Worm (Caenorhabditis elegans): Measurements from ENCODE around the gene str-175.

DNA sequence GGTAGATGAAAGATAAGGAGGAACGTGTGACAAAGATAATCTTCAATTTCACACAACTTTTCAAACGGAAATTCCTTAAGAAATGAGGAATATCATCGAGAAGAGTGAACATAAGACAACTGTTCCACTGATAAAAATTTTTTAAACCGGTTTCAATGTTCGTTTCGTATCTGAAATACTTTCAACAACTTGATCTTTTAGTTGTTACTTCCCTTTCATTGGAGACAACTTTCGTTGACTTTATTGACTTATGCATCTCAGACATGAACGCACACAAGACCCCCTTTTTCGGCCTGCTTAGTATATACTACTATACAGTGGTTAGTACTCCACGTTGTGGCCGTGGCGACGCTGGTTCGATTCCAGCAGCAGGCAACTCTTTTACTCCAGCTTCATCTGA lies 9.0 kb downstream of the str-175 start, which contains the start of the genes Y17G9A.4 and str-173:
- no peak for TF ChIP-seq hnd-1 (tag; optimal IDR thresholded peaks at IDR 0.05)
- TF ChIP-seq sea-1 (GFP tag; conservative IDR thresholded peaks at IDR 0.05): no peak
- TF ChIP-seq ama-1 (optimal IDR thresholded peaks at IDR 0.05): no peak
- no peak for TF ChIP-seq tbx-11 (GFP tag; IDR thresholded peaks at IDR 0.05)
- TF ChIP-seq flt-1 (GFP tag; IDR thresholded peaks at IDR 0.05): no peak
- TF ChIP-seq B0310.2 (tag; optimal IDR thresholded peaks at IDR 0.05): no peak
- no peak for TF ChIP-seq ceh-36 (tag; optimal IDR thresholded peaks at IDR 0.05)
